Worm (Caenorhabditis elegans) whole organism, L3 larva: ENCODE results near the gene fard-1.

Experiments
- R02D3.7 ChIP-seq: fragments of 150-350 bp; optimal IDR thresholded peaks from 2 replicates; lab custom pipeline; 2014; ENCODE audit warnings: missing biosample characterization, missing genetic modification characterization
- aly-2 ChIP-seq: fragments of 150-350 bp; optimal IDR thresholded peaks from 2 replicates; lab custom pipeline; 2014; ENCODE audit warnings: missing biosample characterization, missing genetic modification characterization
- ama-1 ChIP-seq: fragments of 150-350 bp; optimal IDR thresholded peaks from 2 replicates; lab custom pipeline; 2018
- ceh-28 ChIP-seq: fragments of 150-350 bp; optimal IDR thresholded peaks from 2 replicates; lab custom pipeline; 2014; ENCODE audit warnings: missing biosample characterization, missing genetic modification reagents, missing genetic modification characterization
- ceh-9 ChIP-seq: sonication (generic microtip); optimal IDR thresholded peaks from 2 replicates; lab custom pipeline; 2018; ENCODE audit warnings: missing biosample characterization, missing genetic modification characterization
- fos-1 ChIP-seq: fragments of 150-350 bp; optimal IDR thresholded peaks from 2 replicates; lab custom pipeline; 2014; ENCODE audit warnings: missing biosample characterization, missing genetic modification characterization
- lin-15B ChIP-seq: fragments of 150-350 bp; optimal IDR thresholded peaks from 2 replicates; lab custom pipeline; 2014; ENCODE audit warnings: missing biosample characterization, missing genetic modification characterization
- nhr-11 ChIP-seq: fragments of 150-350 bp; optimal IDR thresholded peaks from 2 replicates; lab custom pipeline; 2014; ENCODE audit warnings: missing biosample characterization, missing genetic modification characterization
- nhr-237 ChIP-seq: fragments of 150-350 bp; optimal IDR thresholded peaks from 2 replicates; lab custom pipeline; 2014; ENCODE audit warnings: missing biosample characterization, missing genetic modification characterization
- nhr-25 ChIP-seq: sonication (generic microtip); optimal IDR thresholded peaks from 2 replicates; lab custom pipeline; 2017; ENCODE audit warnings: missing biosample characterization, missing genetic modification characterization
- pqm-1 ChIP-seq: fragments of 150-350 bp; optimal IDR thresholded peaks from 2 replicates; lab custom pipeline; 2017; ENCODE audit warnings: missing biosample characterization, missing genetic modification characterization, inconsistent platforms
- snpc-4 ChIP-seq: fragments of 150-350 bp; optimal IDR thresholded peaks from 2 replicates; lab custom pipeline; 2014; ENCODE audit warnings: missing biosample characterization, missing genetic modification characterization
- unc-39 ChIP-seq: sonication (generic microtip); optimal IDR thresholded peaks from 4 replicates; lab custom pipeline; 2017; ENCODE audit warnings: missing biosample characterization, missing genetic modification characterization

DNA sequence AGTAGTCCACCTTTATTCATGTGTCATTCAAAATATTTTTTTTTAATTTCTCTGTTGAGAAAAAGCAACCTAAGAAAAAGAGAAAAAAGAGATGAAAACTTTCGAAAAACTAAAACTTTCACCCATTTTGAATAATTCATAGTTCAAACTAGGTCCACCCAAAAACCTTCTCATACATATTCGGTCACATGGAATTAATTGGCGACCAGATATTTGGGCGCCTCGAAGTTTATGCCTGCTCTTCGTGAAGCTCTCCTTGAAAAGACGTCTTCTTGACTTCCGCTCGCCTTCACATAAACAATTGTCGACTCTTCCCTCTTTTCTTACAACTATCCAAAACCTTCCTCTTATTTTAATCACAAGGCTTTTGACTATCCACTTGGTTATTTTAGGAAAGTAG is 22.5 kb downstream of the fard-1 start:
- TF ChIP-seq nhr-25 (tag; lab: Kevin White, UChicago) (no peak), unc-39 (tag; lab: Kevin White, UChicago) (no peak), pqm-1 (tag; lab: Kevin White, UChicago) (no peak), fos-1 (tag; lab: Kevin White, UChicago) (no peak), ama-1 (lab: Kevin White, UChicago) (no peak), nhr-11 (tag; lab: Kevin White, UChicago) (no peak), nhr-237 (tag; lab: Kevin White, UChicago) (no peak), ceh-9 (tag; lab: Kevin White, UChicago) (no peak), snpc-4 (tag; lab: Kevin White, UChicago) (no peak), R02D3.7 (tag; lab: Kevin White, UChicago) (no peak), aly-2 (tag; lab: Kevin White, UChicago) (no peak), lin-15B (tag; lab: Kevin White, UChicago) (no peak), ceh-28 (tag; lab: Kevin White, UChicago) (no peak)
